Worm (Caenorhabditis elegans) whole organism, early embryonic: ENCODE data around the gene tofu-2.

Experiments used
- B0310.2 ChIP-seq: sonication (generic microtip); optimal IDR thresholded peaks from 2 replicates; lab custom pipeline; 2016; ENCODE audit warnings: mild to moderate bottlenecking, missing genetic modification characterization, missing compliant biosample characterization
- F13C5.2 ChIP-seq: sonication (generic microtip); optimal IDR thresholded peaks from 2 replicates; lab custom pipeline; 2017; ENCODE audit warnings: mild to moderate bottlenecking, missing genetic modification characterization, inconsistent platforms, missing compliant biosample characterization
- aly-1 ChIP-seq: sonication (generic microtip); optimal IDR thresholded peaks from 2 replicates; lab custom pipeline; 2016; ENCODE audit warnings: missing genetic modification characterization, missing compliant biosample characterization
- ama-1 ChIP-seq: fragments of 150-350 bp; optimal IDR thresholded peaks from 2 replicates; lab custom pipeline; 2014
- ceh-13 ChIP-seq: fragments of 200-800 bp; sonication (Bioruptor generic); optimal IDR thresholded peaks from 2 replicates; lab custom pipeline; 2018; ENCODE audit warnings: mild to moderate bottlenecking, missing genetic modification characterization, missing compliant biosample characterization
- ceh-36 ChIP-seq: sonication (generic microtip); optimal IDR thresholded peaks from 2 replicates; lab custom pipeline; 2016; ENCODE audit warnings: missing genetic modification characterization, inconsistent platforms, missing compliant biosample characterization
- ets-7 ChIP-seq: sonication (generic microtip); optimal IDR thresholded peaks from 2 replicates; lab custom pipeline; 2016; ENCODE audit warnings: missing genotype, missing genetic modification characterization, missing compliant biosample characterization
- flt-1 ChIP-seq: fragments of 200-800 bp; sonication (Bioruptor generic); IDR thresholded peaks from 2 replicates; pipeline ENCODE4 v1.3.6; 2022; ENCODE audit warnings: missing genetic modification characterization, missing compliant biosample characterization
- hmbx-1 ChIP-seq: sonication (generic microtip); optimal IDR thresholded peaks from 2 replicates; lab custom pipeline; 2016; ENCODE audit warnings: mild to moderate bottlenecking, missing genetic modification characterization, missing compliant biosample characterization
- hmg-4 ChIP-seq: fragments of 200-800 bp; sonication (Bioruptor generic); optimal IDR thresholded peaks from 2 replicates; lab custom pipeline; 2018; ENCODE audit warnings: mild to moderate bottlenecking, missing genetic modification characterization, missing compliant biosample characterization
- hnd-1 ChIP-seq: sonication (generic microtip); optimal IDR thresholded peaks from 2 replicates; lab custom pipeline; 2016; ENCODE audit warnings: missing genetic modification characterization, missing compliant biosample characterization
- pes-1 ChIP-seq: fragments of 200-800 bp; sonication (Bioruptor generic); IDR thresholded peaks from 2 replicates; pipeline ENCODE4 v1.3.6; 2022; ENCODE audit warnings: missing genetic modification reagents, missing genetic modification characterization, missing compliant biosample characterization
- scrt-1 ChIP-seq: fragments of 200-800 bp; sonication (Bioruptor generic); IDR thresholded peaks from 2 replicates; pipeline ENCODE4 v1.3.6; 2022; ENCODE audit warnings: missing genetic modification characterization, missing compliant biosample characterization
- sea-1 ChIP-seq: fragments of 200-800 bp; sonication (Bioruptor generic); conservative IDR thresholded peaks from 2 replicates; pipeline ENCODE4 v1.3.6; 2022; ENCODE audit warnings: missing genetic modification characterization, missing compliant biosample characterization
- tbx-11 ChIP-seq: fragments of 200-800 bp; sonication (Bioruptor generic); IDR thresholded peaks from 2 replicates; pipeline ENCODE4 v1.3.6; 2022; ENCODE audit warnings: missing genetic modification characterization, missing compliant biosample characterization
- tbx-37 ChIP-seq: fragments of 200-800 bp; sonication (Bioruptor generic); conservative IDR thresholded peaks from 2 replicates; pipeline ENCODE4 v1.3.6; 2022; ENCODE audit warnings: missing genetic modification reagents, missing genetic modification characterization, missing compliant biosample characterization
- tra-4 ChIP-seq: sonication (generic microtip); optimal IDR thresholded peaks from 2 replicates; lab custom pipeline; 2017; ENCODE audit warnings: missing genetic modification characterization, missing compliant biosample characterization

Gene tofu-2

DNA sequence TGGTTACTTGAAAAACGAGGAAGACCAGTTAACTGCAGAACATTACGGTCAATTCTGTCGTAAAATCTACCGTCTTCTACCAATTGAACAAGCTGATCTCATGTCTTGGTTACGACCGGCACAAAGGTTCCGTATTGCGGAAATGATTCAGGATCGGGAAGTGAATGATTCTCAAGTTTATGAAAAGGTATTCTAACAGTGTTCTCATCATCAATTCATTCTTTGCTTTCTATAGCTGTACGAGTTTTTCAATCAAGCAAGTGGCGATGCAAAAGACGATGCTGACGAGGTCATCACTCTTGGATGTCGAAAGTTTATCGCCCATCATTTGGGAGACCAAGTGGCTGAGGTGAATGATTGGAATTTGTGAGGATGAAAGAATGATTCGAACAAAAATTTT is 36.3 kb upstream of the tofu-2 start:
- TF ChIP-seq hmbx-1 (tag; lab: Kevin White, UChicago): no peak
- TF ChIP-seq flt-1: no peak
- TF ChIP-seq aly-1 (tag; lab: Kevin White, UChicago): no peak
- TF ChIP-seq hnd-1 (tag; lab: Kevin White, UChicago): no peak
- no peak for TF ChIP-seq tbx-11 (GFP tag; lab: Robert Waterston, UW)
- no peak for TF ChIP-seq ceh-13 (GFP tag; lab: Kevin White, UChicago)
- no peak for TF ChIP-seq tbx-37
- no peak for TF ChIP-seq ama-1 (lab: Kevin White, UChicago)
- no peak for TF ChIP-seq hmg-4 (GFP tag; lab: Kevin White, UChicago)
- TF ChIP-seq B0310.2 (tag; lab: Kevin White, UChicago): no peak
- TF ChIP-seq tra-4 (tag; lab: Kevin White, UChicago): no peak

DNA sequence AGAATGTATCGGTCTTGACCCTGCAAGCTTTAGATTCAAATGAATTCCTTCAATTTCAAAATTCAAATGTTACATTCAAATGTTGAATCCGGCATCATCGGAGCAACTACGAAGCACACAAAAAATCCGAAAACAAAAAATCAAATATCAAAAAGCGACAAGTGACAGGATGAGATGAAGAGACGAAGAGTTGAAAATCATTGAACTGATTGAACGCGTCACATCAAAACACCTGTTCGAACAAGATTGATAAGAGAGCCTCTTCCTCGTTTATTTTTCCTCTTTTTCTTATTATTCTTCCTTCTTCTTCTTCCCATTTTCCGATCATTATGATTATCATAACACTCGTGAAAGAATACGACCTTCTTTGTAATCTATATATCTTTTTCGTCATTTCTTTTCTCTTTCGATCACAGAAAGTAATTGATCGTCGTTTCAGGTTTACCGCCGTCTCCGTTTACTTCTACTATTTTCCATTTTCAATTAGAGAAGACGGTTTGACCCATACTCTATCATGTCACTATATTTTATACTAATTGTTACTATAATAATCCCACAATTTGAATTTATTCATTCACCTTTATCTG is 34.6 kb upstream of the tofu-2 start, which contains the start of gene VC5.2:
TSS of gene VC5.2 (plus strand) at position 439 of the 587 bp plus-strand sequence.
- TF ChIP-seq flt-1 (no peak), B0310.2 (tag; lab: Kevin White, UChicago) (no peak), ama-1 (lab: Kevin White, UChicago) (no peak), ceh-13 (GFP tag; lab: Kevin White, UChicago) (no peak), hmbx-1 (tag; lab: Kevin White, UChicago) (no peak), hnd-1 (tag; lab: Kevin White, UChicago) (no peak), ets-7 (no peak), tbx-11 (GFP tag; lab: Robert Waterston, UW) (no peak), F13C5.2 (tag; lab: Kevin White, UChicago) (no peak), sea-1 (no peak)

DNA sequence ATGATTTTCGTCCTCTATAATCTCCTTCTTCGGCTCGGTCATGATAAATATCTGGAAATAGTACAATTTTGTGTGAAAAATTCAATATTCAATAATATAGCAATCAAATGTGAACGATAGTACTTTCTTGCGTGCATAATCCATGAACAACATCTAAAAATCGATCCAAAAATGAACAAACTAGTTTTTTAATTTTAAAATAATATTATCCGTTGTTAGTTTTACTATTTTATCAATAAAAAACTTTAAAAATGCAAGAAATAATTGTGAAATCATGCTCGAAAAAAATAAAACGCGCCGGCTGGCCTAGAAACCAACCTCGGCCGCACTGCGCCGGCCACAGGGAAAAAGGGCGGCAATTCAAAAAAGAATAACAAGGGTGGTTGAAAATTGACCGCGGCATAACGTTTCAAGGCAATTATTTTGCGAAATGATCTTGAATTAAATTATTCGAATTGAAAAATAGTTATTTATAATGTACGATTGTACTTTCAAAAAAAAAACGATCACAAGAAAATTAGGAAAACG is 33.6 kb upstream of the tofu-2 start, which contains the start of gene mys-1:
TSS of gene mys-1 (minus strand) at position 51 of the 528 bp plus-strand sequence.
- TF ChIP-seq tbx-37 (peak; percentile 67), F13C5.2 (tag; lab: Kevin White, UChicago) (peak; percentile 39), hmg-4 (GFP tag; lab: Kevin White, UChicago) (peak; percentile 43), hmbx-1 (tag; lab: Kevin White, UChicago) (no peak), sea-1 (no peak)

DNA sequence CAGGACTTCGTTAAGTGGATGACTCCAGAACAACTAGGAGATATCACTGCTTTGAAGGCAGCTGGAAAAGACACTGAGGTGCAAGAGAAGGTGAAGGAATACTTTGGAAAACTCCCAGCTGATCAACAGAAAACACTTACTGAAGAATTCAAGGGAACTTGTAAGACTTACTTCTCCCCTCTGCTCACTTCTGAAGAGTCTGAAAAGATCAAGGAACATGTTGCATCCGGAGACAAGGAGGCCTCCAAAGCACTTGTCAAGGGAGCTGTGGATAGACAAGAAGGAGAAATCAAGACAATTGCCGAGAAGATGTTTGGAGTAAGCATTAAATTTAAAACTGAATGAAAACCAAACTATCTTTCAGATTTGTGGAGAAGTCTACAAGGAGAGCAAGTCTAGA is 28.3 kb upstream of the tofu-2 start:
- TF ChIP-seq ets-7 (no peak), scrt-1 (GFP tag; lab: Robert Waterston, UW) (no peak), hmbx-1 (tag; lab: Kevin White, UChicago) (no peak), aly-1 (tag; lab: Kevin White, UChicago) (no peak), hnd-1 (tag; lab: Kevin White, UChicago) (no peak), sea-1 (no peak), tbx-11 (GFP tag; lab: Robert Waterston, UW) (no peak), ceh-13 (GFP tag; lab: Kevin White, UChicago) (no peak)

DNA sequence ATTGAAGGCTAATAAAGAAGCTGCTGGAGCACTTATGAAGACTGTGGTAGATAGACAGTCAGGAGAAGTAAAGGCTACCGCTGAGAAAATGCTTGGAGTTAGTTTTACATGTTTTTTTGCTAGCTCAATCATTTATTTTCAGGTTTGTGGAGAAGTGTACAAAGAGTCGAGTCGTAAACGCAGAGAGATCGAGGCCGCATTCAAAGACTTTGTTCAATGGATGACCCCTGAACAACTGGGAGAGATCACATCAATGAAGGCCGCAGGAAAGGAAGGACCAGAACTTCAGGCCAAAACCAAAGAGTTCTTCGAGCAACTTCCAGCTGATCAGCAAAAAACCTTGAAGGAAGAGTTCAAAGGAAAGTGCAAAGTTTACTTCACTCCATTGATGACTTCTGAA is 27.7 kb upstream of the tofu-2 start:
- no peak for TF ChIP-seq F13C5.2 (tag; lab: Kevin White, UChicago)
- TF ChIP-seq sea-1: no peak
- TF ChIP-seq ets-7: no peak
- TF ChIP-seq tbx-37: no peak

DNA sequence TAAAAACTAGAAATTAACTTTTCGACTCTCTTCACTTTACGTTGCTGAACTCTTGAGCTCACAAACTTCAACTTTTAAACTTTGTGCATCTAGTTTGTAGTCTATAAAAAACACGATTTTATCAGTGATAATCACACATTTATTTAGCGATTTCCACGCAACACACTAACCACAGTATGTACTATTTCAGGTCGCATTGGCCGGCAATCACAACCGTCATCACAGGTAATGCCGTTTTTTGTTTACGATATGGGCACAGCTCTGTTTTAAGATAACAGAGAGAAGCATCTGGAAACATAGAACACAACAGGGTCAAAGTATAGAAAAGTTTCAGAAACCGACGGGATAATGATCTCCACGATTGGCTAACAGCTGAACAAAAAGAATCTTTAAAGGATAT is 25.1 kb upstream of the tofu-2 start:
- no peak for TF ChIP-seq sea-1
- TF ChIP-seq pes-1 (GFP tag; lab: Robert Waterston, UW): no peak
- TF ChIP-seq tbx-37: no peak
- TF ChIP-seq tbx-11 (GFP tag; lab: Robert Waterston, UW): no peak
- TF ChIP-seq hnd-1 (tag; lab: Kevin White, UChicago): no peak
- TF ChIP-seq aly-1 (tag; lab: Kevin White, UChicago): no peak
- no peak for TF ChIP-seq tra-4 (tag; lab: Kevin White, UChicago)
- TF ChIP-seq ama-1 (lab: Kevin White, UChicago): no peak
- no peak for TF ChIP-seq F13C5.2 (tag; lab: Kevin White, UChicago)
- TF ChIP-seq ets-7: no peak

DNA sequence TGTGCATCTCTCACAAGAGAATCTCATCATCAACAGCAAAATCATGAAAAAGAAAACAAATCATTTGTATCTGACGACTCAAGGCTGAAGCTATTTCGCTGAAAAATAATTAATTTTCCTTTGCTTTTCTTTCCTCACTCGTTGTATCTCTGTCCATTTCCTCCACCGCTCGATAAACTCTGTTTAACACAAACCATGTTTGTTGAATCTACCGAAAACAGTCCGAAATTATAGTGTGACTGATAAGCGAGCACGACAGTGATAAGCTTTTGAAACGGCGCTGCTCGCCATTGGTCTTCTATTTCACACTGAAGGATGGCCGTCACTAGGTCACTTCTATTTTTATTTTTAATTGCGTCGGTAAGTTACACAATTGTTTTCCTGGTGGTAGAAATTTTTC is 24.6 kb upstream of the tofu-2 start, which contains the start of gene npa-1:
TSS of gene npa-1 (plus strand) at position 142 of the 400 bp plus-strand sequence.
- TF ChIP-seq hmbx-1 (tag; lab: Kevin White, UChicago): no peak
- no peak for TF ChIP-seq ets-7
- no peak for TF ChIP-seq pes-1 (GFP tag; lab: Robert Waterston, UW)
- no peak for TF ChIP-seq hmg-4 (GFP tag; lab: Kevin White, UChicago)
- TF ChIP-seq aly-1 (tag; lab: Kevin White, UChicago): no peak
- no peak for TF ChIP-seq scrt-1 (GFP tag; lab: Robert Waterston, UW)
- TF ChIP-seq sea-1: no peak
- TF ChIP-seq tbx-11 (GFP tag; lab: Robert Waterston, UW): no peak
- TF ChIP-seq ceh-36 (tag; lab: Kevin White, UChicago): no peak
- no peak for TF ChIP-seq tbx-37
- TF ChIP-seq flt-1: no peak

DNA sequence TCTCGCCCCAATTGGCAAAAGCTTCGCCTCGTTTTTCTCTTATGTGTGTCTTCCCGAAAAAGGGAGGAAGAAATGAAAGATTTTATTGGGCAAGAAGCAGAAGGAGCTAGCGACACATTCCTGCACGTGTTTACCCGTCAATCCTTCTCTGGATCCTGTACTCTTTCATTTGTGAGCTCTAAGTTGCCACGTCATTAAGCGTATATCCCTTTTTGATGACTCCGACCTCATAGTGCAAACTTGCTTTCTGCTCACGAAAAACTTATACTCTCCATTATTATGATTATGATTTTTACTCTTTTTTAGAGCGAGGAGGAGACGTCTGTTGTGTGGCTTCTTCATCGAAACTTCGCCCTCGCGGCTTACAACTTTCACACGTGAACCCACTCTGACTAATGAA is 21.3 kb upstream of the tofu-2 start, which contains the start of gene F27B10.1:
TSS of gene F27B10.1 (plus strand) at position 301 of the 400 bp plus-strand sequence.
- TF ChIP-seq hmbx-1 (tag; lab: Kevin White, UChicago): no peak
- no peak for TF ChIP-seq F13C5.2 (tag; lab: Kevin White, UChicago)
- no peak for TF ChIP-seq ceh-13 (GFP tag; lab: Kevin White, UChicago)
- no peak for TF ChIP-seq scrt-1 (GFP tag; lab: Robert Waterston, UW)
- TF ChIP-seq hmg-4 (GFP tag; lab: Kevin White, UChicago): no peak
- TF ChIP-seq tbx-37: no peak
- no peak for TF ChIP-seq tbx-11 (GFP tag; lab: Robert Waterston, UW)
- no peak for TF ChIP-seq pes-1 (GFP tag; lab: Robert Waterston, UW)
- TF ChIP-seq ceh-36 (tag; lab: Kevin White, UChicago): no peak
- no peak for TF ChIP-seq hnd-1 (tag; lab: Kevin White, UChicago)
- no peak for TF ChIP-seq sea-1
- TF ChIP-seq ets-7: no peak
- TF ChIP-seq tra-4 (tag; lab: Kevin White, UChicago): no peak
